Worm (Caenorhabditis elegans): ENCODE results near the gene dif-1.

DNA sequence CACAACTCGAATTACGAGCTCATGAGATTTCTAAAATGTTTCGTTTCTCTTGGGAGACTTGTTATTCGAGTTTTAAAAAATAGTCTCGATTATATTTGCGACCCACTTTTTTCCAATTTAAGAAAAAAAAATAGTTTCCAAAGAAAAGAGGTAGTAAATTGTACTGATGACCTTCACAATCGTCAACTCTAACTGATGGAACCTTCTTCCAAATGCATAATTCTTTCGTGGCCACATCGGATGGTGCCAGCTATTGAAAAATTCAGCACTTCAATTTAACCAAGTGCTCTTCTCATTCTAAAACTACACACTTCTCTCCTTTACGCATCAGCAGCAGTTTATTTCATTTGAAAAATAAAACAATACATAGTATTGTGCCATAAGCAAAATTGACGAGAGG lies 9.1 kb downstream of the dif-1 start:
- TF ChIP-seq mes-4 (tag; optimal IDR thresholded peaks at IDR 0.05) = no peak
- no peak for TF ChIP-seq ZK185.1 (tag; optimal IDR thresholded peaks at IDR 0.05; ENCODE audit: poor library complexity, severe bottlenecking)
- no peak for TF ChIP-seq nhr-120 (GFP tag; IDR thresholded peaks at IDR 0.05)
- TF ChIP-seq F10E7.11 (tag; optimal IDR thresholded peaks at IDR 0.05) = no peak
- no peak for TF ChIP-seq aptf-2 (GFP tag; conservative IDR thresholded peaks at IDR 0.05)
- no peak for TF ChIP-seq T07F8.4 (tag; optimal IDR thresholded peaks at IDR 0.05)
- TF ChIP-seq F49E8.2 (tag; optimal IDR thresholded peaks at IDR 0.05; ENCODE audit: insufficient read depth) = no peak
- no peak for TF ChIP-seq dox-1 (GFP tag; IDR thresholded peaks at IDR 0.05)
- no peak for TF ChIP-seq snpc-3.4 (tag; optimal IDR thresholded peaks at IDR 0.05)
- TF ChIP-seq somi-1 (GFP tag; optimal IDR thresholded peaks at IDR 0.05) = no peak
- no peak for TF ChIP-seq akir-1 (GFP tag; optimal IDR thresholded peaks at IDR 0.05)
